Worm (Caenorhabditis elegans) whole organism, young adult: ENCODE data around the gene F17E9.16.

Source experiments
- B0019.2 ChIP-seq: fragments of 200-800 bp; sonication (Bioruptor generic); conservative IDR thresholded peaks from 2 replicates; pipeline ENCODE4 v1.3.6; 2022; ENCODE audit warnings: missing genetic modification reagents, missing genetic modification characterization, missing compliant biosample characterization
- B0035.1 ChIP-seq: sonication (generic microtip); optimal IDR thresholded peaks from 2 replicates; lab custom pipeline; 2016; ENCODE audit warnings: missing genetic modification characterization, mild to moderate bottlenecking, missing compliant biosample characterization, missing genotype, missing genetic modification reagents
- C06A6.2 ChIP-seq: fragments of 200-800 bp; sonication (Bioruptor generic); conservative IDR thresholded peaks from 2 replicates; pipeline ENCODE4 v1.3.6; 2022; ENCODE audit warnings: missing genetic modification characterization, missing compliant biosample characterization
- F22D6.2 ChIP-seq: sonication (generic microtip); optimal IDR thresholded peaks from 2 replicates; lab custom pipeline; 2016; ENCODE audit warnings: mild to moderate bottlenecking, missing genetic modification characterization, missing compliant biosample characterization
- F49E8.2 ChIP-seq: sonication (generic microtip); optimal IDR thresholded peaks from 3 replicates; lab custom pipeline; 2017; ENCODE audit warnings: missing genetic modification characterization, mild to moderate bottlenecking, missing compliant biosample characterization, antibody characterized with exemption, moderate library complexity; ENCODE audit not compliant: insufficient read depth
- Y53F4B.3 ChIP-seq: fragments of 200-800 bp; sonication (Bioruptor generic); IDR thresholded peaks from 2 replicates; pipeline ENCODE4 v1.3.6; 2022; ENCODE audit warnings: missing genetic modification reagents, missing genetic modification characterization, missing compliant biosample characterization
- Y53G8AR.9 ChIP-seq: fragments of 200-800 bp; sonication (Bioruptor generic); conservative IDR thresholded peaks from 2 replicates; pipeline ENCODE4 v1.3.6; 2022; ENCODE audit warnings: missing genetic modification reagents, missing genetic modification characterization, missing compliant biosample characterization
- Y79H2A.3 ChIP-seq: fragments of 200-800 bp; sonication (Bioruptor generic); conservative IDR thresholded peaks from 2 replicates; pipeline ENCODE4 v1.3.6; 2022; ENCODE audit warnings: missing genetic modification reagents, missing genetic modification characterization, missing compliant biosample characterization
- ama-1 ChIP-seq, 3 experiments: fragments of 150-350 bp in 1 of 3; sonication (generic microtip) in 2 of 3; optimal IDR thresholded peaks; 2 replicates each; lab custom pipeline; 2014 to 2018; ENCODE audit warnings: missing biosample characterization in 2 of 3, missing genetic modification characterization in 2 of 3, missing genetic modification reagents in 2 of 3
- athp-1 ChIP-seq: sonication (generic microtip); optimal IDR thresholded peaks from 2 replicates; lab custom pipeline; 2017; ENCODE audit warnings: mild to moderate bottlenecking, missing genetic modification characterization, missing compliant biosample characterization
- attf-5 ChIP-seq: fragments of 200-800 bp; sonication (Bioruptor generic); optimal IDR thresholded peaks from 2 replicates; lab custom pipeline; 2018; ENCODE audit warnings: mild to moderate bottlenecking, missing genetic modification characterization, missing compliant biosample characterization
- bed-1 ChIP-seq: fragments of 200-800 bp; sonication (Bioruptor generic); IDR thresholded peaks from 2 replicates; pipeline ENCODE4 v1.3.6; 2022; ENCODE audit warnings: missing genetic modification reagents, missing genetic modification characterization, missing compliant biosample characterization
- ccch-3 ChIP-seq: fragments of 200-800 bp; sonication (Bioruptor generic); optimal IDR thresholded peaks from 2 replicates; lab custom pipeline; 2018; ENCODE audit warnings: mild to moderate bottlenecking, missing genetic modification characterization, missing compliant biosample characterization
- cebp-2 ChIP-seq: fragments of 200-800 bp; sonication (Bioruptor generic); IDR thresholded peaks from 2 replicates; pipeline ENCODE4 v1.3.6; 2022; ENCODE audit warnings: missing genetic modification characterization, missing compliant biosample characterization
- ceh-27 ChIP-seq: fragments of 200-800 bp; sonication (Bioruptor generic); optimal IDR thresholded peaks from 2 replicates; lab custom pipeline; 2018; ENCODE audit warnings: mild to moderate bottlenecking, missing genetic modification characterization, moderate library complexity, missing compliant biosample characterization
- ceh-40 ChIP-seq: fragments of 200-800 bp; sonication (Bioruptor generic); IDR thresholded peaks from 2 replicates; pipeline ENCODE4 v1.3.6; 2022; ENCODE audit warnings: missing genetic modification characterization, missing compliant biosample characterization
- ceh-79 ChIP-seq: sonication (generic microtip); optimal IDR thresholded peaks from 2 replicates; lab custom pipeline; 2017; ENCODE audit warnings: mild to moderate bottlenecking, missing genetic modification characterization, missing compliant biosample characterization
- chd-7 ChIP-seq: sonication (generic microtip); optimal IDR thresholded peaks from 2 replicates; lab custom pipeline; 2016; ENCODE audit warnings: mild to moderate bottlenecking, missing genetic modification characterization, moderate library complexity, missing compliant biosample characterization
- die-1 ChIP-seq: sonication (generic microtip); optimal IDR thresholded peaks from 2 replicates; lab custom pipeline; 2016; ENCODE audit warnings: missing genotype, mild to moderate bottlenecking, missing genetic modification characterization, missing compliant biosample characterization
- efl-1 ChIP-seq: fragments of 150-350 bp; optimal IDR thresholded peaks from 2 replicates; lab custom pipeline; 2014; ENCODE audit warnings: missing biosample characterization, missing genetic modification reagents, missing genetic modification characterization
- egl-18 ChIP-seq: fragments of 200-800 bp; sonication (Bioruptor generic); IDR thresholded peaks from 2 replicates; pipeline ENCODE4 v1.3.6; 2022; ENCODE audit warnings: missing genetic modification reagents, missing genetic modification characterization, missing compliant biosample characterization
- fkh-3 ChIP-seq: sonication (generic microtip); optimal IDR thresholded peaks from 2 replicates; lab custom pipeline; 2016; ENCODE audit warnings: mild to moderate bottlenecking, missing genetic modification characterization, missing compliant biosample characterization
- madf-6 ChIP-seq: fragments of 200-800 bp; sonication (Bioruptor generic); IDR thresholded peaks from 2 replicates; pipeline ENCODE4 v1.3.6; 2022; ENCODE audit warnings: missing genetic modification reagents, missing genetic modification characterization, missing compliant biosample characterization
- madf-8 ChIP-seq: fragments of 200-800 bp; sonication (Bioruptor generic); conservative IDR thresholded peaks from 2 replicates; pipeline ENCODE4 v1.3.6; 2022; ENCODE audit warnings: missing genetic modification reagents, missing genetic modification characterization, missing compliant biosample characterization
- nfyb-1 ChIP-seq: fragments of 200-800 bp; sonication (Bioruptor generic); IDR thresholded peaks from 2 replicates; pipeline ENCODE4 v1.3.6; 2022; ENCODE audit warnings: missing genetic modification reagents, missing genetic modification characterization, missing compliant biosample characterization
- nhr-179 ChIP-seq: sonication (generic microtip); optimal IDR thresholded peaks from 2 replicates; lab custom pipeline; 2016; ENCODE audit warnings: mild to moderate bottlenecking, missing genetic modification characterization, missing compliant biosample characterization
- nhr-80 ChIP-seq: sonication (generic microtip); optimal IDR thresholded peaks from 2 replicates; lab custom pipeline; 2016; ENCODE audit warnings: missing genetic modification characterization, missing compliant biosample characterization
- pbrm-1 ChIP-seq: fragments of 200-800 bp; sonication (Bioruptor generic); IDR thresholded peaks from 2 replicates; pipeline ENCODE4 v1.3.6; 2022; ENCODE audit warnings: missing genetic modification reagents, missing genetic modification characterization, missing compliant biosample characterization
- rcor-1 ChIP-seq: fragments of 200-800 bp; sonication (Bioruptor generic); IDR thresholded peaks from 2 replicates; pipeline ENCODE4 v1.3.6; 2022; ENCODE audit warnings: missing genetic modification reagents, missing genetic modification characterization, missing compliant biosample characterization
- somi-1 ChIP-seq: fragments of 200-800 bp; sonication (Bioruptor generic); optimal IDR thresholded peaks from 2 replicates; lab custom pipeline; 2018; ENCODE audit warnings: mild to moderate bottlenecking, missing genetic modification characterization, missing compliant biosample characterization
- tbp1 ChIP-seq: fragments of 200-800 bp; sonication (Bioruptor generic); optimal IDR thresholded peaks from 2 replicates; lab custom pipeline; 2018; ENCODE audit warnings: mild to moderate bottlenecking, missing genetic modification characterization, missing compliant biosample characterization
- ztf-22 ChIP-seq: fragments of 200-800 bp; sonication (Bioruptor generic); optimal IDR thresholded peaks from 2 replicates; lab custom pipeline; 2018; ENCODE audit warnings: mild to moderate bottlenecking, missing genetic modification characterization, moderate library complexity, missing compliant biosample characterization
- ztf-25 ChIP-seq: fragments of 200-800 bp; sonication (Bioruptor generic); IDR thresholded peaks from 2 replicates; pipeline ENCODE4 v1.3.6; 2022; ENCODE audit warnings: missing genetic modification reagents, missing genetic modification characterization, missing compliant biosample characterization
- ztf-3 ChIP-seq: fragments of 200-800 bp; sonication (Bioruptor generic); optimal IDR thresholded peaks from 2 replicates; lab custom pipeline; 2018; ENCODE audit warnings: mild to moderate bottlenecking, missing genetic modification characterization, missing compliant biosample characterization

Gene F17E9.16

ce11 chrIV:8345518-8345917 lies 6.6 kb upstream of the F17E9.16 start, which contains the start of gene F17E9.5 (continued):
- TF ChIP-seq ztf-3 (no peak), tbp1 (GFP tag; lab: Kevin White, UChicago) (no peak), attf-5 (GFP tag; lab: Kevin White, UChicago) (no peak), nhr-179 (tag; lab: Kevin White, UChicago) (no peak), F49E8.2 (tag; lab: Kevin White, UChicago) (no peak)
- TF ChIP-seq, all 124 proteins: peak for 0

- no peak for TF ChIP-seq nfyb-1 (GFP tag; lab: Robert Waterston, UW)
- TF ChIP-seq fkh-3 (tag; lab: Kevin White, UChicago), result no peak
- no peak for TF ChIP-seq B0019.2 (GFP tag; lab: Robert Waterston, UW)
- no peak for TF ChIP-seq pbrm-1 (GFP tag; lab: Robert Waterston, UW)
- TF ChIP-seq ztf-22 (GFP tag; lab: Kevin White, UChicago), result no peak
- no peak for TF ChIP-seq attf-5 (GFP tag; lab: Kevin White, UChicago)
Measured at ce11 chrIV:8347051-8347450, 5.1 kb upstream of the F17E9.16 start, which contains the start of the genes F17E9.18 and F17E9.15. Gene F17E9.18, minus strand, starts transcription at chrIV:8347151. Gene F17E9.15, plus strand, starts transcription at chrIV:8347418.

ce11 chrIV:8348073-8348472 lies 4.1 kb upstream of the F17E9.16 start, which contains the start of gene F17E9.4:
Gene F17E9.4, plus strand, starts transcription at chrIV:8348373.
- no peak for TF ChIP-seq nhr-80 (tag; lab: Kevin White, UChicago)
- TF ChIP-seq ceh-79 (tag; lab: Kevin White, UChicago), result no peak
- TF ChIP-seq egl-18 (GFP tag; lab: Robert Waterston, UW), result no peak
- no peak for TF ChIP-seq B0035.1 (tag; lab: Kevin White, UChicago)
- no peak for TF ChIP-seq madf-8 (GFP tag; lab: Robert Waterston, UW)
- no peak for TF ChIP-seq bed-1 (GFP tag; lab: Robert Waterston, UW)
- no peak for TF ChIP-seq F22D6.2
- no peak for TF ChIP-seq ceh-27 (GFP tag; lab: Kevin White, UChicago)
- no peak for TF ChIP-seq madf-6 (GFP tag; lab: Robert Waterston, UW)
- no peak for TF ChIP-seq Y79H2A.3 (GFP tag; lab: Robert Waterston, UW)
- no peak for TF ChIP-seq rcor-1

- TF ChIP-seq cebp-2 (GFP tag; lab: Robert Waterston, UW), result no peak
- no peak for TF ChIP-seq C06A6.2
- no peak for TF ChIP-seq ceh-40 (GFP tag; lab: Robert Waterston, UW)
- TF ChIP-seq ccch-3 (GFP tag; lab: Kevin White, UChicago), result no peak
- TF ChIP-seq ztf-25 (GFP tag; lab: Robert Waterston, UW), result no peak
- no peak for TF ChIP-seq die-1 (tag; lab: Kevin White, UChicago)
- no peak for TF ChIP-seq chd-7 (tag; lab: Kevin White, UChicago)
- TF ChIP-seq madf-8 (GFP tag; lab: Robert Waterston, UW), result no peak
- TF ChIP-seq ama-1 (optimal IDR thresholded peaks at IDR 0.05; lab: Kevin White, UChicago), result no peak
- TF ChIP-seq ama-1 (GFP tag; optimal IDR thresholded peaks at IDR 0.05; lab: Kevin White, UChicago), result no peak
- no peak for TF ChIP-seq athp-1 (tag; lab: Kevin White, UChicago)
- TF ChIP-seq efl-1 (GFP tag; lab: Kevin White, UChicago), result no peak
- no peak for TF ChIP-seq B0019.2 (GFP tag; lab: Robert Waterston, UW)
- no peak for TF ChIP-seq Y53F4B.3 (GFP tag; lab: Robert Waterston, UW)
- no peak for TF ChIP-seq somi-1 (GFP tag; lab: Kevin White, UChicago)
- TF ChIP-seq Y53G8AR.9, result no peak
Measured at ce11 chrIV:8354572-8354971, 2.4 kb downstream of the F17E9.16 start, which contains the start of gene F17E9.3. Gene F17E9.3, plus strand, starts transcription at chrIV:8354872.
